Fruit fly (Drosophila melanogaster): ENCODE results near the gene CG16713.

CG16713 gene

DNA sequence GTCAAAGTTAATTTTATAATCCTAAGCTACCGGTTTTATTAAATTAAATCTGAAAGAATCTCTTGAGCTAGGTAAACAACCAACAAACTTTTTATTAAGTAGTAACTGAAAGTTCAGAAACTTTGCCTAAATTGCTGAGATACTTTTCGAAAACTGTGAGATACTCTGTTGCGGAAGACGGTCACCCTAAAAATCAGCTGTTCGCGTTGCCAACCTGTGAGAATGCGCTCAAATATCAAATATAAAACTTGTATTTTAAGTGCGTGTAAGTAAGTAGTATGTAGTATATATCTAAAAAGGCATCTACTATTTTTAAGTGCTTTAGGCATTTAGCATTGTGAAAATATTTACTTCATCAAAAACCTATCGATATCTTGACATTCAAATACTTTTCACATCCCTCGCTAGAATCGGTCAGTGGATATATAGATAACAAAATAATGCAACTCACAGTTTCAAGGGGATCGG is 17.8 kb upstream of the CG16713 start, which contains the start of the genes CG31955 and CG2818 (continued):
- TF ChIP-seq Ets96B (tag; optimal IDR thresholded peaks at IDR 0.05) (no peak), topi (GFP tag; optimal IDR thresholded peaks at IDR 0.05) (peak; percentile 18), CG3919 (GFP tag; optimal IDR thresholded peaks at IDR 0.05) (peak; percentile 21), CG11762 (GFP tag; optimal IDR thresholded peaks at IDR 0.05; ENCODE audit: insufficient read depth) (no peak), CG3032 (tag; optimal IDR thresholded peaks at IDR 0.05) (no peak), CG32006 (GFP tag; optimal IDR thresholded peaks at IDR 0.05) (no peak), achi (GFP tag; optimal IDR thresholded peaks at IDR 0.05) (peak; percentile 41), Eip78C (GFP tag) (peak; percentile 22), svp (GFP tag) (peak; percentile 74), CG15336 (GFP tag; IDR thresholded peaks at IDR 0.05) (no peak; the same call in 1 of the 2 replicates), Hr38 (GFP tag; optimal IDR thresholded peaks at IDR 0.05) (no peak), lz (GFP tag; optimal IDR thresholded peaks at IDR 0.05) (peak; percentile 11), cyc (GFP tag; optimal IDR thresholded peaks at IDR 0.05) (no peak), Hr4 (GFP tag; optimal IDR thresholded peaks at IDR 0.05) (peak; percentile 64), ss (GFP tag; optimal IDR thresholded peaks at IDR 0.05) (no peak)

DNA sequence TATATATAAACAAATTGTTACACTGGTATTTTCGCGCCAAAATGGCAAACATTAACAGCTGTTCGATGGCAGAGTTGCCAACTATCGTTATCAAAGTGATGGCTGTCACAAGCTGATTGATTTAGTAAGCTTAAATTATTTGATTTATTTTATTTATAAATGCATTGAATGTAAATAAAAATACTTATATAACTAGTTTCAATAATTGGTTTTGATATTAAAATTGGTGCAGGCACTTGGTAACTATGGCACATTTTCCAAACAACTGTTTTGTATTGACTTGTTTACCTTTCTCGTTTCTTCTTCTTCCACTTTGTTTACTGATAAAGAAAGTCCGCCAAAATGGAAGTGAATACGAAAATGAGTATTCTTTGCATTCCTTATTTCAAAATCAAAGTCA is 16.5 kb upstream of the CG16713 start, which contains the start of gene cutlet:
TSS of gene cutlet (minus strand) at position 84 of the 400 bp plus-strand sequence.
- no peak for TF ChIP-seq Blimp-1 (GFP tag; optimal IDR thresholded peaks at IDR 0.05)
- TF ChIP-seq spab (GFP tag; optimal IDR thresholded peaks at IDR 0.05) = no peak
- no peak for TF ChIP-seq Sox15 (GFP tag; optimal IDR thresholded peaks at IDR 0.05)
- TF ChIP-seq achi (GFP tag; optimal IDR thresholded peaks at IDR 0.05) = peak; percentile 36
- TF ChIP-seq fkh (GFP tag; optimal IDR thresholded peaks at IDR 0.05) = peak; percentile 93
- peak; percentile 16 for TF ChIP-seq Smox (GFP tag; optimal IDR thresholded peaks at IDR 0.05)
- TF ChIP-seq fd85E (GFP tag; optimal IDR thresholded peaks at IDR 0.05) = no peak
- TF ChIP-seq CG4318 (GFP tag; optimal IDR thresholded peaks at IDR 0.05) = no peak
- no peak for TF ChIP-seq lz (GFP tag; optimal IDR thresholded peaks at IDR 0.05)
- TF ChIP-seq svp (GFP tag) = peak; percentile 63
- peak; percentile 54 for TF ChIP-seq Eip78C (GFP tag)
- no peak for TF ChIP-seq acj6 (GFP tag; optimal IDR thresholded peaks at IDR 0.05)

DNA sequence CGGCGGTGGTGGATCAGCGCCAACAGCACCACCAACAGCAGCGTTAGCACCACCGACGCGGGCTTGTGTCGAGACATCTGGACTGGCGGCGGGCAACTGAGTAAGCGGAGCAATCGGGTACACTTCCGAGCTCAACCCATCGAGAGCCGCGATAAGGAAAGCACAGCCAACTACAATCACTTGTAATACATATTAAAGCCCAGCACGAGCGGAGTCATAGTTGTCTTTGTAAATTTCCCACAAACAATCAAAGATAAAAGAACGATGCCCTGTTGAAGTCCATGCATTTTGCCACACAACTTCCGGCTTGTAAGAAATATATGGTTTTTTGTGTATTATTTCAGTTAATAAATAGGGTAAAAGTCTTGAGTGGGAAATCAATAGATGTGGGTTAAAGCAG is 11.8 kb upstream of the CG16713 start, which contains the start of gene CG31777:
TSS of gene CG31777 (minus strand) at position 101 of the 400 bp plus-strand sequence.
- TF ChIP-seq esn (GFP tag; optimal IDR thresholded peaks at IDR 0.05) = no peak
- peak; percentile 71 for TF ChIP-seq svp (GFP tag)

DNA sequence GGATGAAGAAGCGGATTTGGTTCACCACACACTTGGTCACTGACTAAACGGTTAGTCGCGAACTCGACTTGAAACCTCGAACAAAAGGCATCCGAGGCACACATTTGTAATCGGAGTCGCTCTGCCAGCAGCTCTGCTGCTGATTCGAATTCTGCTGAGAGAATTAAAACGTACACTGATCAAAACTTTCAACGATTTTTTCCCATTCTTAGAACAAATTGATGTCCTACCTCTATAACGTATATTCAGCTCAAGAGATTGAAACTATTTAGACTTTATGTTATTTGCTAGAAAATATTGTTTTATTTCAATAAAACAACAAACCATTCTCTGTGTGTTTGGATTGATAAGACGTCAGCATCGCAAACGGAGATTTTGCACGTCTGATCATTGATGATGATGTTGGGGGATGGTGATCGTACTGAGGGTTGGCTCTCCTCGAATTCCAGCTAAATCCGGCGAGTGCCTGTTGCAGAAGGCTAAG is 10.3 kb upstream of the CG16713 start, which contains the start of gene CG31778:
TSS of gene CG31778 (minus strand) at position 51 of the 484 bp plus-strand sequence.
- TF ChIP-seq fkh (GFP tag; optimal IDR thresholded peaks at IDR 0.05) (no peak), Gug (GFP tag; IDR thresholded peaks at IDR 0.05) (0 out of 2 replicates have a peak, but pooled peaks have one; percentile 37), CG11294 (GFP tag; IDR thresholded peaks at IDR 0.05) (peak; percentile 65), CG6854 (GFP tag; optimal IDR thresholded peaks at IDR 0.05) (peak; percentile 35), Sox102F (GFP tag; optimal IDR thresholded peaks at IDR 0.05) (peak; percentile 92), dsx (GFP tag; optimal IDR thresholded peaks at IDR 0.05; ENCODE audit: poor library complexity, severe bottlenecking) (peak; percentile 60), CG6276 (GFP tag; optimal IDR thresholded peaks at IDR 0.05) (peak; percentile 61), Ets96B (tag; optimal IDR thresholded peaks at IDR 0.05) (peak; percentile 79), lz (GFP tag; optimal IDR thresholded peaks at IDR 0.05) (peak; percentile 88), fd85E (GFP tag; optimal IDR thresholded peaks at IDR 0.05) (peak; percentile 6), CG9139 (GFP tag; optimal IDR thresholded peaks at IDR 0.05) (no peak), Sox14 (GFP tag; optimal IDR thresholded peaks at IDR 0.05) (peak; percentile 88), Eip93F (GFP tag; optimal IDR thresholded peaks at IDR 0.05) (no peak), CG8119 (GFP tag; IDR thresholded peaks at IDR 0.05) (peak; percentile 67), OdsH (GFP tag; optimal IDR thresholded peaks at IDR 0.05) (peak; percentile 70), dac (GFP tag; optimal IDR thresholded peaks at IDR 0.05) (no peak), Lpt (GFP tag; optimal IDR thresholded peaks at IDR 0.05) (peak; percentile 20), CG3919 (GFP tag; optimal IDR thresholded peaks at IDR 0.05) (peak; percentile 73), Hr38 (GFP tag; optimal IDR thresholded peaks at IDR 0.05) (no peak), CG16779 (tag; optimal IDR thresholded peaks at IDR 0.05) (peak; percentile 62), CG4318 (GFP tag; optimal IDR thresholded peaks at IDR 0.05) (peak; percentile 24), Eip78C (GFP tag) (peak; percentile 94), cyc (GFP tag; optimal IDR thresholded peaks at IDR 0.05) (peak; percentile 82), fd59A (GFP tag; optimal IDR thresholded peaks at IDR 0.05) (peak; percentile 46), CG11762 (GFP tag; optimal IDR thresholded peaks at IDR 0.05; ENCODE audit: insufficient read depth) (peak; percentile 48), CG15336 (GFP tag; IDR thresholded peaks at IDR 0.05) (peak; percentile 77), Ets21C (GFP tag; optimal IDR thresholded peaks at IDR 0.05) (peak; percentile 76), Hr39 (GFP tag; optimal IDR thresholded peaks at IDR 0.05) (peak; percentile 89), CG6163 (GFP tag; IDR thresholded peaks at IDR 0.05) (peak; percentile 86), CG8319 (GFP tag; optimal IDR thresholded peaks at IDR 0.05) (peak; percentile 46)
